Worm (Caenorhabditis elegans) whole organism, L2 larva: Measurements from ENCODE around the gene lev-9.

Experiments used
- alr-1 ChIP-seq: fragments of 150-350 bp; optimal IDR thresholded peaks from 2 replicates; lab custom pipeline; 2014; ENCODE audit warnings: missing biosample characterization, missing genetic modification characterization
- blmp-1 ChIP-seq: sonication (generic microtip); optimal IDR thresholded peaks from 2 replicates; lab custom pipeline; 2017; ENCODE audit warnings: missing genetic modification characterization, mild to moderate bottlenecking, missing compliant biosample characterization, antibody characterized with exemption, moderate library complexity; ENCODE audit not compliant: insufficient read depth
- ceh-82 ChIP-seq: fragments of 150-350 bp; optimal IDR thresholded peaks from 2 replicates; lab custom pipeline; 2014; ENCODE audit warnings: missing biosample characterization, missing genetic modification characterization
- egl-27 ChIP-seq: sonication (generic microtip); optimal IDR thresholded peaks from 3 replicates; lab custom pipeline; 2017; ENCODE audit warnings: missing biosample characterization, missing genetic modification reagents, missing genetic modification characterization
- elt-3 ChIP-seq: sonication (generic microtip); optimal IDR thresholded peaks from 2 replicates; lab custom pipeline; 2017; ENCODE audit warnings: missing biosample characterization, missing genetic modification characterization
- fos-1 ChIP-seq: fragments of 150-350 bp; optimal IDR thresholded peaks from 2 replicates; lab custom pipeline; 2014; ENCODE audit warnings: missing biosample characterization, missing genetic modification characterization
- gmeb-1 ChIP-seq: fragments of 150-350 bp; optimal IDR thresholded peaks from 2 replicates; lab custom pipeline; 2014; ENCODE audit warnings: missing biosample characterization, missing genetic modification characterization
- lin-39 ChIP-seq: fragments of 150-350 bp; optimal IDR thresholded peaks from 2 replicates; lab custom pipeline; 2014; ENCODE audit warnings: missing biosample characterization, missing genetic modification reagents, missing genetic modification characterization
- nhr-129 ChIP-seq: fragments of 150-350 bp; optimal IDR thresholded peaks from 2 replicates; lab custom pipeline; 2014; ENCODE audit warnings: missing biosample characterization, missing genetic modification characterization
- sem-4 ChIP-seq: fragments of 150-350 bp; optimal IDR thresholded peaks from 2 replicates; lab custom pipeline; 2014; ENCODE audit warnings: missing biosample characterization, missing genetic modification reagents, missing genetic modification characterization
- unc-62 ChIP-seq: fragments of 150-350 bp; optimal IDR thresholded peaks from 2 replicates; lab custom pipeline; 2014; ENCODE audit warnings: missing biosample characterization, missing genetic modification reagents, missing genetic modification characterization
- zag-1 ChIP-seq: fragments of 150-350 bp; optimal IDR thresholded peaks from 2 replicates; lab custom pipeline; 2014; ENCODE audit warnings: missing biosample characterization, missing genetic modification characterization
- ztf-11 ChIP-seq: sonication (generic microtip); optimal IDR thresholded peaks from 2 replicates; lab custom pipeline; 2017; ENCODE audit warnings: missing biosample characterization, missing genetic modification characterization

- TF ChIP-seq lin-39 (tag; lab: Kevin White, UChicago) (no peak), alr-1 (tag; lab: Kevin White, UChicago) (no peak), egl-27 (no peak), unc-62 (GFP tag; lab: Kevin White, UChicago) (no peak), zag-1 (no peak), gmeb-1 (tag; lab: Kevin White, UChicago) (no peak), ceh-82 (tag; lab: Kevin White, UChicago) (no peak), sem-4 (tag; lab: Kevin White, UChicago) (no peak), ztf-11 (no peak), nhr-129 (tag; lab: Kevin White, UChicago) (no peak), elt-3 (tag; lab: Kevin White, UChicago) (no peak), fos-1 (tag; lab: Kevin White, UChicago) (no peak), blmp-1 (no peak)
Measured at ce11 chrX:6278296-6278695, 13.2 kb downstream of the lev-9 start.
